Worm (Caenorhabditis elegans) whole organism, L2 larva: ENCODE results near the gene fbxa-3.

ENCODE experiments used
- R02D3.7 ChIP-seq: fragments of 150-350 bp; optimal IDR thresholded peaks from 2 replicates; lab custom pipeline; 2014; ENCODE audit warnings: missing biosample characterization, missing genetic modification characterization
- ZK546.5 ChIP-seq: sonication (generic microtip); optimal IDR thresholded peaks from 2 replicates; lab custom pipeline; 2017; ENCODE audit warnings: missing biosample characterization, missing genetic modification characterization
- alr-1 ChIP-seq: fragments of 150-350 bp; optimal IDR thresholded peaks from 2 replicates; lab custom pipeline; 2014; ENCODE audit warnings: missing biosample characterization, missing genetic modification characterization
- blmp-1 ChIP-seq: sonication (generic microtip); optimal IDR thresholded peaks from 2 replicates; lab custom pipeline; 2017; ENCODE audit warnings: missing genetic modification characterization, mild to moderate bottlenecking, missing compliant biosample characterization, antibody characterized with exemption, moderate library complexity; ENCODE audit not compliant: insufficient read depth
- ceh-16 ChIP-seq: fragments of 150-350 bp; optimal IDR thresholded peaks from 2 replicates; lab custom pipeline; 2014; ENCODE audit warnings: missing biosample characterization, missing genetic modification characterization
- ceh-82 ChIP-seq: fragments of 150-350 bp; optimal IDR thresholded peaks from 2 replicates; lab custom pipeline; 2014; ENCODE audit warnings: missing biosample characterization, missing genetic modification characterization
- crh-2 ChIP-seq: sonication (generic microtip); optimal IDR thresholded peaks from 2 replicates; lab custom pipeline; 2017; ENCODE audit warnings: missing biosample characterization, missing genetic modification characterization
- dmd-4 ChIP-seq: sonication (generic microtip); optimal IDR thresholded peaks from 2 replicates; lab custom pipeline; 2017; ENCODE audit warnings: missing biosample characterization, missing genetic modification characterization
- egl-27 ChIP-seq: sonication (generic microtip); optimal IDR thresholded peaks from 3 replicates; lab custom pipeline; 2017; ENCODE audit warnings: missing biosample characterization, missing genetic modification reagents, missing genetic modification characterization
- elt-1 ChIP-seq: fragments of 150-350 bp; optimal IDR thresholded peaks from 2 replicates; lab custom pipeline; 2014; ENCODE audit warnings: missing biosample characterization, missing genetic modification characterization
- elt-3 ChIP-seq: sonication (generic microtip); optimal IDR thresholded peaks from 2 replicates; lab custom pipeline; 2017; ENCODE audit warnings: missing biosample characterization, missing genetic modification characterization
- fos-1 ChIP-seq: fragments of 150-350 bp; optimal IDR thresholded peaks from 2 replicates; lab custom pipeline; 2014; ENCODE audit warnings: missing biosample characterization, missing genetic modification characterization
- lin-39 ChIP-seq: fragments of 150-350 bp; optimal IDR thresholded peaks from 2 replicates; lab custom pipeline; 2014; ENCODE audit warnings: missing biosample characterization, missing genetic modification reagents, missing genetic modification characterization
- mbf-1 ChIP-seq: sonication (generic microtip); optimal IDR thresholded peaks from 2 replicates; lab custom pipeline; 2017; ENCODE audit warnings: missing biosample characterization, missing genetic modification characterization
- mdl-1 ChIP-seq, 2 experiments: fragments of 150-350 bp in 1 of 2; sonication (generic microtip) in 1 of 2; optimal IDR thresholded peaks; 2 replicates each; lab custom pipeline; 2017; ENCODE audit warnings: missing biosample characterization in 2 of 2, missing genetic modification characterization in 2 of 2
- nhr-10 ChIP-seq: sonication (generic microtip); optimal IDR thresholded peaks from 2 replicates; lab custom pipeline; 2017; ENCODE audit warnings: missing biosample characterization, missing genetic modification characterization
- nhr-11 ChIP-seq: fragments of 150-350 bp; optimal IDR thresholded peaks from 2 replicates; lab custom pipeline; 2014; ENCODE audit warnings: missing biosample characterization, missing genetic modification characterization
- nhr-12 ChIP-seq: fragments of 150-350 bp; optimal IDR thresholded peaks from 2 replicates; lab custom pipeline; 2014; ENCODE audit warnings: missing biosample characterization, missing genetic modification characterization
- nhr-129 ChIP-seq: fragments of 150-350 bp; optimal IDR thresholded peaks from 2 replicates; lab custom pipeline; 2014; ENCODE audit warnings: missing biosample characterization, missing genetic modification characterization
- nhr-21 ChIP-seq: fragments of 150-350 bp; optimal IDR thresholded peaks from 2 replicates; lab custom pipeline; 2014; ENCODE audit warnings: missing biosample characterization, missing genetic modification characterization
- nhr-23 ChIP-seq: fragments of 150-350 bp; optimal IDR thresholded peaks from 2 replicates; lab custom pipeline; 2014; ENCODE audit warnings: missing biosample characterization, missing genetic modification reagents, missing genetic modification characterization
- nhr-237 ChIP-seq: fragments of 150-350 bp; optimal IDR thresholded peaks from 2 replicates; lab custom pipeline; 2014; ENCODE audit warnings: missing biosample characterization, missing genetic modification characterization
- nhr-25 ChIP-seq: fragments of 150-350 bp; sonication (generic microtip); optimal IDR thresholded peaks from 3 replicates; lab custom pipeline; 2014; ENCODE audit warnings: missing biosample characterization, missing genetic modification characterization
- nhr-77 ChIP-seq: fragments of 150-350 bp; optimal IDR thresholded peaks from 2 replicates; lab custom pipeline; 2014; ENCODE audit warnings: missing biosample characterization, missing genetic modification characterization
- sem-4 ChIP-seq: fragments of 150-350 bp; optimal IDR thresholded peaks from 2 replicates; lab custom pipeline; 2014; ENCODE audit warnings: missing biosample characterization, missing genetic modification reagents, missing genetic modification characterization
- skn-1 ChIP-seq: sonication (generic microtip); optimal IDR thresholded peaks from 2 replicates; lab custom pipeline; 2017; ENCODE audit warnings: missing biosample characterization, missing genetic modification characterization
- sma-9 ChIP-seq, 2 experiments: fragments of 150-350 bp in 1 of 2; sonication (generic microtip) in 1 of 2; optimal IDR thresholded peaks; 2 replicates each; lab custom pipeline; 2014 to 2016; ENCODE audit warnings: missing genetic modification characterization in 2 of 2, mild to moderate bottlenecking in 1 of 2, missing biosample characterization in 1 of 2, missing compliant biosample characterization in 1 of 2, missing genetic modification reagents in 1 of 2, moderate library complexity in 1 of 2
- unc-39 ChIP-seq: fragments of 150-350 bp; optimal IDR thresholded peaks from 2 replicates; lab custom pipeline; 2014; ENCODE audit warnings: missing biosample characterization, missing genetic modification characterization
- unc-55 ChIP-seq: fragments of 150-350 bp; sonication (generic microtip); optimal IDR thresholded peaks from 3 replicates; lab custom pipeline; 2014; ENCODE audit warnings: missing biosample characterization, missing genetic modification reagents, missing genetic modification characterization
- zag-1 ChIP-seq: fragments of 150-350 bp; optimal IDR thresholded peaks from 2 replicates; lab custom pipeline; 2014; ENCODE audit warnings: missing biosample characterization, missing genetic modification characterization
- ztf-1 ChIP-seq: fragments of 200-800 bp; sonication (Bioruptor generic); conservative IDR thresholded peaks from 2 replicates; pipeline ENCODE4 v1.3.6; 2022; ENCODE audit warnings: missing genetic modification characterization, missing compliant biosample characterization
- ztf-11 ChIP-seq: sonication (generic microtip); optimal IDR thresholded peaks from 2 replicates; lab custom pipeline; 2017; ENCODE audit warnings: missing biosample characterization, missing genetic modification characterization
- ztf-4 ChIP-seq: fragments of 150-350 bp; optimal IDR thresholded peaks from 2 replicates; lab custom pipeline; 2014; ENCODE audit warnings: missing biosample characterization, missing genetic modification characterization

Gene fbxa-3

ce11 chrII:1808217-1808616 lies 12.5 kb downstream of the fbxa-3 start, which contains the start of gene C08F1.8:
Gene C08F1.8 (minus strand): TSS chrII:1808317.
- TF ChIP-seq unc-55 (GFP tag; lab: Kevin White, UChicago) (peak; percentile 8), skn-1 (tag; lab: Kevin White, UChicago) (no peak), ZK546.5 (tag; lab: Kevin White, UChicago) (no peak)

ce11 chrII:1806358-1806757 lies 14.3 kb downstream of the fbxa-3 start, which contains the start of gene C08F1.12:
Gene C08F1.12 (minus strand): TSS chrII:1806458.
- TF ChIP-seq ztf-11 (tag; lab: Kevin White, UChicago) = no peak
- no peak for TF ChIP-seq zag-1
- TF ChIP-seq nhr-23 (tag; lab: Kevin White, UChicago) = no peak
- TF ChIP-seq nhr-10 (tag; lab: Kevin White, UChicago) = no peak
- TF ChIP-seq unc-39 = no peak

ce11 chrII:1788087-1788486 lies 32.6 kb downstream of the fbxa-3 start, which contains the start of the genes C08F1.6 and fbxb-13:
Gene C08F1.6 (minus strand): TSS chrII:1788187.
Gene fbxb-13 (plus strand): TSS chrII:1788277.
- no peak for TF ChIP-seq alr-1 (tag; lab: Kevin White, UChicago)
- no peak for TF ChIP-seq mdl-1 (tag; optimal IDR thresholded peaks at IDR 0.05; lab: Kevin White, UChicago)
- no peak for TF ChIP-seq nhr-237
- TF ChIP-seq nhr-77 = no peak
- no peak for TF ChIP-seq unc-55 (GFP tag; lab: Kevin White, UChicago)
- TF ChIP-seq skn-1 (tag; lab: Kevin White, UChicago) = no peak
- TF ChIP-seq nhr-21 (tag; lab: Kevin White, UChicago) = no peak
- TF ChIP-seq ceh-82 (tag; lab: Kevin White, UChicago) = no peak
- TF ChIP-seq crh-2 (tag; lab: Kevin White, UChicago) = no peak

- TF ChIP-seq lin-39 (tag; lab: Kevin White, UChicago) (no peak), R02D3.7 (tag; lab: Kevin White, UChicago) (no peak), ztf-1 (GFP tag; lab: Robert Waterston, UW) (no peak), ztf-4 (tag; lab: Kevin White, UChicago) (no peak), nhr-12 (tag; lab: Kevin White, UChicago) (no peak), nhr-237 (no peak), mbf-1 (tag; lab: Kevin White, UChicago) (no peak), sma-9 (GFP tag; optimal IDR thresholded peaks at IDR 0.05; lab: Kevin White, UChicago) (no peak), sma-9 (tag; optimal IDR thresholded peaks at IDR 0.05; lab: Kevin White, UChicago) (no peak), unc-39 (no peak), nhr-23 (tag; lab: Kevin White, UChicago) (no peak), egl-27 (no peak), zag-1 (no peak), sem-4 (no peak), elt-3 (tag; lab: Kevin White, UChicago) (no peak), nhr-25 (no peak)
These were observed 33.5 kb downstream of the fbxa-3 start for ce11 chrII:1787208-1787607.

ce11 chrII:1786209-1786608 lies 34.5 kb downstream of the fbxa-3 start, which contains the start of gene C08F1.10:
Gene C08F1.10 (minus strand): TSS chrII:1786309.
- TF ChIP-seq crh-2 (tag; lab: Kevin White, UChicago) (no peak), R02D3.7 (tag; lab: Kevin White, UChicago) (no peak), dmd-4 (tag; lab: Kevin White, UChicago) (no peak), ceh-16 (no peak), blmp-1 (tag; lab: Kevin White, UChicago) (no peak), ZK546.5 (tag; lab: Kevin White, UChicago) (no peak), elt-1 (tag; lab: Kevin White, UChicago) (no peak), alr-1 (tag; lab: Kevin White, UChicago) (no peak), fos-1 (tag; lab: Kevin White, UChicago) (no peak), nhr-129 (no peak), nhr-23 (tag; lab: Kevin White, UChicago) (no peak), mdl-1 (tag; optimal IDR thresholded peaks at IDR 0.05; lab: Kevin White, UChicago) (no peak), sem-4 (no peak), nhr-11 (tag; lab: Kevin White, UChicago) (no peak), nhr-77 (no peak), nhr-25 (no peak), nhr-10 (tag; lab: Kevin White, UChicago) (no peak), skn-1 (tag; lab: Kevin White, UChicago) (no peak)
